Fruit fly (Drosophila melanogaster) whole organism: ENCODE measurements around the gene Cul5.

Source experiments
- CG8478 ChIP-seq: fragments of >200 bp; optimal IDR thresholded peaks from 2 replicates; lab custom pipeline; 2018; ENCODE audit warnings: inconsistent platforms
- psq ChIP-seq: fragments of >200 bp; optimal IDR thresholded peaks from 2 replicates; lab custom pipeline; 2017

- TF ChIP-seq psq (lab: Kevin White, UChicago) = no peak
- no peak for TF ChIP-seq CG8478 (lab: Kevin White, UChicago)
Observed at dm6 chr3R:29024671-29025070, 38.1 kb downstream of the Cul5 start, which contains the start of gene CG14518.
